Worm (Caenorhabditis elegans): Measurements from ENCODE around the gene mdt-27.
A peak's percentile ranks its signal among the peaks of the same experiment; 100 is the strongest.

DNA sequence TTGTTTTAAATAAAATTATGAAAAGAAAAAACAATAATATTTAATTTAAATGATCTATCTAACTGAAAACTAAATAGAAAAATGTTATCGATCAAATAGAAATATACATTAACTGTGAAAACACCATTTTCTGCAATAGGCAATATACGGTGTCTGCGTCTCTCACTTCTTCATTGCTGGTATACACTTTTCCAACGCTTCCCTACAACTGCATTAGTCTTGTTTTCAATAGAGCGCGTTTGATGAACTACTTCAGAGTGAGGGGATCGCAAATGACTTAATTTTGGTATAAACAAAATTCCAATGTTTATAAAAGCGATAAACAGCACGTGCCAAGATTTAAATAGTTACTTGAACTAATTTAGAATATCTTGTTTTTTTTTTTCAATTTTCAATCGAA, 955 bp downstream of the mdt-27 start:
- peak; percentile 47 for TF ChIP-seq skn-1 (tag; optimal IDR thresholded peaks at IDR 0.05)
- TF ChIP-seq irx-1 (tag; optimal IDR thresholded peaks at IDR 0.05): no peak
- peak; percentile 91 for TF ChIP-seq mep-1 (tag; optimal IDR thresholded peaks at IDR 0.05)
- TF ChIP-seq ztf-11 (tag; optimal IDR thresholded peaks at IDR 0.05): no peak
- no peak for TF ChIP-seq nhr-12 (tag; optimal IDR thresholded peaks at IDR 0.05)
- TF ChIP-seq ceh-8 (GFP tag; optimal IDR thresholded peaks at IDR 0.05): no peak
- TF ChIP-seq sptf-1 (tag; optimal IDR thresholded peaks at IDR 0.05): no peak
- no peak for TF ChIP-seq nhr-76 (tag; optimal IDR thresholded peaks at IDR 0.05)
- no peak for TF ChIP-seq unc-86 (tag; optimal IDR thresholded peaks at IDR 0.05)
- TF ChIP-seq nhr-237 (tag; optimal IDR thresholded peaks at IDR 0.05): no peak
- TF ChIP-seq nhr-11 (tag; optimal IDR thresholded peaks at IDR 0.05): no peak
- TF ChIP-seq efl-1 (optimal IDR thresholded peaks at IDR 0.05): peak; percentile 65 to 66
- peak; percentile 56 to 64 for TF ChIP-seq efl-1 (GFP tag; optimal IDR thresholded peaks at IDR 0.05 in 1 of 2)
- TF ChIP-seq nhr-19 (GFP tag; conservative IDR thresholded peaks at IDR 0.05): no peak
- TF ChIP-seq blmp-1 (tag; optimal IDR thresholded peaks at IDR 0.05): peak; percentile 70
